Fruit fly (Drosophila melanogaster): ENCODE results near the gene CG33927.
A peak's percentile ranks its signal among the peaks of the same experiment; 100 is the strongest.

Gene CG33927

DNA sequence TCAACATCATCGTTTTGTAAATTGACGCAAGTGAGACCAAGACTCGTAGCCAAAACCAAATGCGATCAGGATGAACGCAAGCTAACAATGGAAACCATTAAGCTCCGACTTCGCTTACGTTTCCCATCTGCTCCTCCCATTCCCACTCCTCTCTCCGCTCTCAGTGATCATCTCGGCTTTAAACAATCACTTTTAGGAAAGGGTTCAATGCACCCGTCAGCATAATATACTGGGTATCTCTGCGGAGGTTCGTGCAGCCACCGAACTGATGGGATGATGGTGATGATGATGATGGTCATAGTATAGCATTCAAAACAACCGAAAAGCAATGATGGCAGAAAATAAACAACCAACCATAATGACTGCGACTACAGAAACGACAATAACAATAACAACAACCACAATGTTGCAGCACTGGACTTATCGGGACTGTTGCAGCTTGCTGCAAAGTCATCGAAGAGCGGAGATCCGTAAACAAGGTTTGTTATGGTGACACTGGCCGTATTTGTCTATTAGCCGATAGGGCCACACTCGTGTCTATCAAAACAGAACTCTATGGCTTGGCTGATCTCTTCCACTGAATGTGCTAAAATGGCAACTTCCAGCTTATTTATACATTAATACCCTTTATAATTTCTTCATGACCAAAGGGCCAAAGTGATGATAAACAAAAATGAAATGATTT lies 13.3 kb downstream of the CG33927 start:
- TF ChIP-seq cic (GFP tag; optimal IDR thresholded peaks at IDR 0.05) (no peak), Mnt (GFP tag; optimal IDR thresholded peaks at IDR 0.05) (no peak), CG1620 (GFP tag; optimal IDR thresholded peaks at IDR 0.05) (no peak), kay (GFP tag; ENCODE audit: borderline replicate concordance) (peak; percentile 3), CG12768 (GFP tag; optimal IDR thresholded peaks at IDR 0.05) (no peak), CG7045 (GFP tag; optimal IDR thresholded peaks at IDR 0.05) (no peak)

DNA sequence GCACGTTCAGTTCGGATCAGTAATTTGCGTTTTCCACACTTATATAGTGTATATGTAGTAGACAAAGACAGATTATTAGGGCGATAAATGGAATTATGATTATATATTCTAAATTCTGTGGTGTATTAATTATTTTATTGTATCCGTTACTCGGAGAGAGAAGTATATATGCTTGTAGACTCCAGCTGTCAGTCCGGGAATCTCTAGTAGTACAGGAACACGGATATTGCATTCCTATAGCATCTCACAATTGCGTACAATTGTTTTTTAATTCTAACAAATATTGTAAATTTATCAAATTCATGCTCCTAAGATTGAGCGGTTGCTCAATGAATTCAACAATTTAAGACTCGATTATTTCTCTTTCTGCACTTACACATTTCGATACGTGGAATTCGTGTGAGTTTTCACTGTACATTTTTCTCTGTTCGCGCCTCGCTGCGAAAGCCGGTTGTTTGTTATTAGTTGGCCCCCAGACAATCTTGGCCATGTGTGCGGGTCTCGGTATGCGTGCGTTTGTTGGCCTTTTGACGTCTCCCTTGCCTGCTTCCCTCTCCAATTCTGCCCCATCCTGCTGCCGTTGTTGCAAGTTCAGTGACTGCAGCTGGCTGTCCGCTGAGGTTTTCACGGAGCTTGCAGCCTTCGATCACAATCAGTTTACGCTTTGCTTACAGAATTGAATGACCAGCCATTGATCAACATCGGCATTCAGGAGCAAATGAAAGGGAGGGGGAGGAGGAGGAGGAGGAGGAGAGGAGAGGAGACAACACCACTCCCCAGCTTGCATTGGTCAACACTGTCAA lies 22.8 kb downstream of the CG33927 start:
- TF ChIP-seq bab1 (GFP tag; optimal IDR thresholded peaks at IDR 0.05) (no peak), CG14711 (tag; optimal IDR thresholded peaks at IDR 0.05) (no peak), CG12768 (GFP tag; optimal IDR thresholded peaks at IDR 0.05) (no peak), pad (GFP tag; optimal IDR thresholded peaks at IDR 0.05) (no peak), CG1620 (GFP tag; optimal IDR thresholded peaks at IDR 0.05) (no peak), CG5204 (GFP tag; optimal IDR thresholded peaks at IDR 0.05) (no peak), toe (GFP tag; optimal IDR thresholded peaks at IDR 0.05) (no peak), tj (GFP tag; optimal IDR thresholded peaks at IDR 0.05) (no peak), cnc (optimal IDR thresholded peaks at IDR 0.05) (no peak), kay (GFP tag; ENCODE audit: borderline replicate concordance) (no peak), Clk (GFP tag; optimal IDR thresholded peaks at IDR 0.05) (no peak), Crg-1 (GFP tag; optimal IDR thresholded peaks at IDR 0.05) (no peak), CG7101 (tag; optimal IDR thresholded peaks at IDR 0.05) (no peak), cic (GFP tag; optimal IDR thresholded peaks at IDR 0.05) (no peak), CG33017 (tag; optimal IDR thresholded peaks at IDR 0.05) (no peak), CG7045 (GFP tag; optimal IDR thresholded peaks at IDR 0.05) (no peak), Hr96 (GFP tag; optimal IDR thresholded peaks at IDR 0.05) (no peak), Mnt (GFP tag; optimal IDR thresholded peaks at IDR 0.05) (no peak), CG11617 (GFP tag; optimal IDR thresholded peaks at IDR 0.05) (no peak), ovo (GFP tag; optimal IDR thresholded peaks at IDR 0.05) (no peak)

DNA sequence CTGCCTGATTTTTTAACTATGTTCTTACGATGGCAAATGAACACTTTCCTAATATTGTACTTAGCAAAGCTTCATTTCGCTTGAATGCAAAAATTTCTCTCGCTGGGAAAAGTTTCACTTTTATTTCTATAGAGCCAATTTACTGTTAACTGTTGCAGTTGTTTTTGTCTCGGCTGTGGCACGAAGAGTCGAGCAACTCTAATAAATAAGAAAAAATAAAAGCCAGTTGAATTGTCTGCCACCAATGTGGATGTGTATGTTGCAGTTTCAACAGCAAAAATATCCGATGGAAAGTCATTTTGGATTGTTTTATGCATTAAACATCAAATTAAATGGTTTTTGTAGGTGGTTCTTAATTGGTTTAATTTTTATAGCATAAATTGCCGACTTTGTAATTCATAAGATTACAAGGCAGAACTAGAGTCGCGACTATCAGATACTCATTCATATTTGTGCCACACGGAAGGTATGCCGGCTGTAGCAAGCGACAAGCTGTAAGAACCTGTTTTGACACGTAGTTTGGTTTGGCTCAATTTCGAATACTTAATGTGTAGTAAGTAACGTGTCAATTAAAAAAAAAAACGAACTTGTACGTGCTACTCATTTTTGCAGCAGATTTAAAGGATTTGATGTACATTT lies 24.3 kb downstream of the CG33927 start:
- TF ChIP-seq kay (GFP tag; ENCODE audit: borderline replicate concordance) (peak; percentile 66), CG12768 (GFP tag; optimal IDR thresholded peaks at IDR 0.05) (no peak), CG7101 (tag; optimal IDR thresholded peaks at IDR 0.05) (no peak)

DNA sequence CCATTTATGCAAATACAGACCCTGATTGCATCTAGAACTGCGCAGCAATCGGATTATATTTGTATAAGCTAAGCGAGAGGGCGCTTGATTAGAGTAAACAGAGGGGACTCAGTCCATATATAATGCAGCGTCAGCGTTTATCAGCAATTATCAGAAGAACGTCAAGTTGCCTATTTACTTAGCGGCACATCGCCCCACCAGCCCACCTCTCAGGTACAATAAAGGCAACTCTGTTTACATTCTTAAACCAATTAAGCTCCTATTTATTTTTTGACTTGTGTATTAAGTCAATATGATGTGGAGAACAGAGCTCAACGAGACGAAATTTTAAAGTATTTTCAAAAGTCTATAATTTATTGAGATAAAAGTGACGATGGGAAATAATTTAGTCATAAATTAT lies 25.5 kb downstream of the CG33927 start:
- TF ChIP-seq CG11617 (GFP tag; optimal IDR thresholded peaks at IDR 0.05) (peak; percentile 98), toe (GFP tag; optimal IDR thresholded peaks at IDR 0.05) (peak; percentile 95), CG7101 (tag; optimal IDR thresholded peaks at IDR 0.05) (peak; percentile 99), kay (GFP tag; ENCODE audit: borderline replicate concordance) (peak; percentile 99), ovo (GFP tag; optimal IDR thresholded peaks at IDR 0.05) (peak; percentile 100), Crg-1 (GFP tag; optimal IDR thresholded peaks at IDR 0.05) (peak; percentile 100), cnc (optimal IDR thresholded peaks at IDR 0.05) (peak in 1 of 2 experiments; percentile 88), CG1620 (GFP tag; optimal IDR thresholded peaks at IDR 0.05) (peak; percentile 99), tj (GFP tag; optimal IDR thresholded peaks at IDR 0.05) (peak; percentile 77), pad (GFP tag; optimal IDR thresholded peaks at IDR 0.05) (peak; percentile 93), bab1 (GFP tag; optimal IDR thresholded peaks at IDR 0.05) (peak; percentile 56), Clk (GFP tag; optimal IDR thresholded peaks at IDR 0.05) (peak; percentile 96), CG5204 (GFP tag; optimal IDR thresholded peaks at IDR 0.05) (peak; percentile 92), CG33017 (tag; optimal IDR thresholded peaks at IDR 0.05) (peak; percentile 97), Hr96 (GFP tag; optimal IDR thresholded peaks at IDR 0.05) (peak; percentile 94), Mnt (GFP tag; optimal IDR thresholded peaks at IDR 0.05) (peak; percentile 96), CG14711 (tag; optimal IDR thresholded peaks at IDR 0.05) (peak; percentile 89), CG12768 (GFP tag; optimal IDR thresholded peaks at IDR 0.05) (peak; percentile 99), CG7045 (GFP tag; optimal IDR thresholded peaks at IDR 0.05) (peak; percentile 99), cic (GFP tag; optimal IDR thresholded peaks at IDR 0.05) (peak; percentile 99)

DNA sequence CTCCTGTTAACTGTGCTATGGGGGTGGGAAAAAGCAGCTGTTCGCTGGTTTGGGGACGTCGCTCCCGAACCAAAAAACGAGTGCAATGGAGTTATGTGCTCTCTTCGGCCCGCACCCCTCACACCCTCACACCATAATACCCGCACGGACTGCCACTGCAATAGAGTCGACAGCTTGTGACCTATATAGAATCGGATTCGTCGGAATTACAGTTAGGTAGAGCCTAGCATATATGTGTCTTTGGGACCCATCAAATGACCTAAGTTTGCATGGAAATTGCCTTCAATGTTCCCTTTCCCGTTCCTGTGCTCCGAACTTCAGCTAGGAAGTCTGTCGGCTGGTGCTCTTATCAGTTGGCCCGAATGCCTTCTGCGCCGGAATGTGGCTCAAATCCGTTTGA lies 26.2 kb downstream of the CG33927 start:
- TF ChIP-seq CG33017 (tag; optimal IDR thresholded peaks at IDR 0.05) (no peak), tj (GFP tag; optimal IDR thresholded peaks at IDR 0.05) (no peak), Clk (GFP tag; optimal IDR thresholded peaks at IDR 0.05) (no peak), cnc (optimal IDR thresholded peaks at IDR 0.05) (no peak), CG1620 (GFP tag; optimal IDR thresholded peaks at IDR 0.05) (no peak), CG14711 (tag; optimal IDR thresholded peaks at IDR 0.05) (no peak), Hr96 (GFP tag; optimal IDR thresholded peaks at IDR 0.05) (no peak)

DNA sequence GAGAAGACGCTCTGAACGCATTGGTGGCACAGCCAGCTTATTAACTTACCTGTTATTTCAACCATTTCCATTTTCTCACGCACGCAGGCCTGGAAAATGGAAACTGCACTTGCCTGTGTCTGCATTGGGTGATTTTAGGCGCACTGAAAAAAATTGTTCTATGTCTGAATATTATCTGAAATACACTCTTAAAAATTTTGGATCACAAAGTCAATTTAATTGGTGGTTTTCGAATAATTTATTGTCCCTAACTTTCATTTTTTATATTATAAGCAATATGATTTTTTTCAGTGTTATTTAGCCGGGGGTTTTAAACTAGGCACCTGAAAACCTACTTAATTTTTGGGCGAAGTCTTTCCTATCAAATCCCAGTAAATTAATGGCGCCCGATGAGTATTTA lies 27.3 kb downstream of the CG33927 start:
- TF ChIP-seq CG7045 (GFP tag; optimal IDR thresholded peaks at IDR 0.05) (no peak), bab1 (GFP tag; optimal IDR thresholded peaks at IDR 0.05) (no peak), CG1620 (GFP tag; optimal IDR thresholded peaks at IDR 0.05) (no peak), Clk (GFP tag; optimal IDR thresholded peaks at IDR 0.05) (no peak), tj (GFP tag; optimal IDR thresholded peaks at IDR 0.05) (no peak), Mnt (GFP tag; optimal IDR thresholded peaks at IDR 0.05) (no peak), CG12768 (GFP tag; optimal IDR thresholded peaks at IDR 0.05) (no peak), Hr96 (GFP tag; optimal IDR thresholded peaks at IDR 0.05) (no peak), cic (GFP tag; optimal IDR thresholded peaks at IDR 0.05) (no peak), CG5204 (GFP tag; optimal IDR thresholded peaks at IDR 0.05) (no peak), CG14711 (tag; optimal IDR thresholded peaks at IDR 0.05) (no peak), CG7101 (tag; optimal IDR thresholded peaks at IDR 0.05) (no peak), CG11617 (GFP tag; optimal IDR thresholded peaks at IDR 0.05) (no peak), cnc (optimal IDR thresholded peaks at IDR 0.05) (no peak), pad (GFP tag; optimal IDR thresholded peaks at IDR 0.05) (no peak), CG33017 (tag; optimal IDR thresholded peaks at IDR 0.05) (no peak), Crg-1 (GFP tag; optimal IDR thresholded peaks at IDR 0.05) (no peak)
